Fruit fly (Drosophila melanogaster) whole organism, embryonic: Measurements from ENCODE around the gene Ac76E.

ENCODE experiments used
- Abd-B ChIP-seq: fragments of 200-800 bp; sonication (Bioruptor generic); optimal IDR thresholded peaks from 2 replicates; lab custom pipeline; 2018; ENCODE audit warnings: missing biosample characterization, mild to moderate bottlenecking, missing genetic modification characterization, moderate library complexity
- CG10209 ChIP-seq: fragments of 200-800 bp; sonication (Bioruptor generic); optimal IDR thresholded peaks from 3 replicates; lab custom pipeline; 2017; ENCODE audit warnings: missing biosample characterization, mild to moderate bottlenecking, missing genetic modification characterization, missing genetic modification reagents
- CG11456 ChIP-seq: fragments of 200-800 bp; sonication (Bioruptor generic); IDR thresholded peaks from 3 replicates; pipeline ENCODE4 v1.3.6; 2022; ENCODE audit warnings: missing biosample characterization, missing genetic modification characterization
- CG12299 ChIP-seq: fragments of 200-800 bp; sonication (Bioruptor generic); optimal IDR thresholded peaks from 2 replicates; lab custom pipeline; 2018; ENCODE audit warnings: missing biosample characterization, mild to moderate bottlenecking, missing genetic modification characterization
- CG15011 ChIP-seq: fragments of 200-800 bp; sonication (Bioruptor generic); optimal IDR thresholded peaks from 3 replicates; lab custom pipeline; 2018; ENCODE audit warnings: missing biosample characterization, mild to moderate bottlenecking, missing genetic modification characterization
- CG17361 ChIP-seq: fragments of 200-800 bp; sonication (Bioruptor generic); IDR thresholded peaks from 3 replicates; pipeline ENCODE4 v1.3.6; 2022; ENCODE audit warnings: missing biosample characterization, missing genetic modification characterization
- CG18599 ChIP-seq: fragments of 200-800 bp; sonication (Bioruptor generic); optimal IDR thresholded peaks from 3 replicates; lab custom pipeline; 2017; ENCODE audit warnings: missing biosample characterization, missing genetic modification characterization, mild to moderate bottlenecking, moderate library complexity, missing genetic modification reagents
- CG2116 ChIP-seq: fragments of 200-800 bp; sonication (Bioruptor generic); optimal IDR thresholded peaks from 3 replicates; lab custom pipeline; 2018; ENCODE audit warnings: missing biosample characterization, mild to moderate bottlenecking, missing genetic modification characterization
- CG2678 ChIP-seq: fragments of 200-800 bp; sonication (Bioruptor generic); optimal IDR thresholded peaks from 3 replicates; lab custom pipeline; 2019; ENCODE audit warnings: missing biosample characterization, mild to moderate bottlenecking, missing genetic modification characterization, moderate library complexity
- CG32767 ChIP-seq: fragments of 200-800 bp; sonication (Bioruptor generic); IDR thresholded peaks from 2 replicates; pipeline ENCODE4 v1.3.6; 2022; ENCODE audit warnings: missing biosample characterization, missing genetic modification characterization
- CG33557 ChIP-seq: fragments of 200-800 bp; sonication (Bioruptor generic); optimal IDR thresholded peaks from 2 replicates; lab custom pipeline; 2019; ENCODE audit warnings: missing biosample characterization, mild to moderate bottlenecking, missing genetic modification characterization, moderate library complexity
- CG34376 ChIP-seq: fragments of 200-800 bp; sonication (Bioruptor generic); optimal IDR thresholded peaks from 2 replicates; lab custom pipeline; 2018; ENCODE audit warnings: missing biosample characterization, mild to moderate bottlenecking, missing genetic modification characterization
- CG42726 ChIP-seq: fragments of 200-800 bp; sonication (Bioruptor generic); IDR thresholded peaks from 2 replicates; pipeline ENCODE4 v1.3.6; 2022; ENCODE audit warnings: missing biosample characterization, missing genetic modification characterization; ENCODE audit not compliant: partially characterized antibody
- CG43689 ChIP-seq: fragments of 200-800 bp; sonication (Bioruptor generic); IDR thresholded peaks from 2 replicates; pipeline ENCODE4 v1.3.6; 2022; ENCODE audit warnings: missing biosample characterization, missing genetic modification characterization
- CG4820 ChIP-seq: fragments of 200-800 bp; sonication (Bioruptor generic); optimal IDR thresholded peaks from 3 replicates; lab custom pipeline; 2016; ENCODE audit warnings: missing biosample characterization, missing genetic modification characterization
- CG6813 ChIP-seq: fragments of 200-800 bp; sonication (Bioruptor generic); optimal IDR thresholded peaks from 2 replicates; lab custom pipeline; 2017; ENCODE audit warnings: missing biosample characterization, missing genetic modification characterization, mild to moderate bottlenecking, moderate library complexity, missing genetic modification reagents
- CG8924 ChIP-seq: fragments of 200-800 bp; optimal IDR thresholded peaks from 3 replicates; lab custom pipeline; 2019; ENCODE audit warnings: missing biosample characterization, mild to moderate bottlenecking, missing genetic modification characterization, moderate library complexity
- CG8944 ChIP-seq: fragments of 200-800 bp; sonication (Bioruptor generic); optimal IDR thresholded peaks from 3 replicates; lab custom pipeline; 2016; ENCODE audit warnings: missing biosample characterization, missing genetic modification characterization
- CG9609 ChIP-seq: fragments of 200-800 bp; sonication (Bioruptor generic); optimal IDR thresholded peaks from 3 replicates; lab custom pipeline; 2016; ENCODE audit warnings: missing biosample characterization, missing genetic modification characterization
- CTCF ChIP-seq: fragments of 200-800 bp; sonication (Bioruptor generic); optimal IDR thresholded peaks from 2 replicates; lab custom pipeline; 2017; ENCODE audit warnings: missing biosample characterization, mild to moderate bottlenecking, missing genetic modification characterization, moderate library complexity
- Chrac-16 ChIP-seq: fragments of 200-800 bp; sonication (Bioruptor generic); optimal IDR thresholded peaks from 3 replicates; lab custom pipeline; 2016; ENCODE audit warnings: missing biosample characterization, missing genetic modification characterization
- Dll ChIP-seq: fragments of 200-800 bp; sonication (Bioruptor generic); IDR thresholded peaks from 4 replicates; pipeline ENCODE4 v1.3.6; 2022; ENCODE audit warnings: missing biosample characterization, missing genetic modification characterization; ENCODE audit not compliant: partially characterized antibody
- E2f1 ChIP-seq: fragments of 200-800 bp; sonication (Bioruptor generic); IDR thresholded peaks from 2 replicates; pipeline ENCODE4 v1.3.6; 2022; ENCODE audit warnings: missing biosample characterization, missing genetic modification characterization
- Fer1 ChIP-seq: fragments of 200-800 bp; sonication (Bioruptor generic); optimal IDR thresholded peaks from 2 replicates; lab custom pipeline; 2017; ENCODE audit warnings: missing biosample characterization, mild to moderate bottlenecking, missing genetic modification characterization
- Lhr ChIP-seq: fragments of 200-800 bp; sonication (Bioruptor generic); optimal IDR thresholded peaks from 3 replicates; lab custom pipeline; 2017; ENCODE audit warnings: mild to moderate bottlenecking, missing biosample characterization, missing genetic modification reagents, missing genetic modification characterization
- Med ChIP-seq: fragments of 200-800 bp; sonication (Bioruptor generic); peaks from one replicate; lab custom pipeline; 2016; ENCODE audit warnings: missing biosample characterization, missing genetic modification characterization, mild to moderate bottlenecking, inconsistent platforms, moderate library complexity
- NFAT ChIP-seq: fragments of 200-800 bp; sonication (Bioruptor generic); IDR thresholded peaks from 2 replicates; pipeline ENCODE4 v1.3.6; 2022; ENCODE audit warnings: missing biosample characterization, missing genetic modification characterization
- Six4 ChIP-seq: fragments of 200-800 bp; sonication (Bioruptor generic); optimal IDR thresholded peaks from 2 replicates; lab custom pipeline; 2016; ENCODE audit warnings: missing biosample characterization, missing genetic modification characterization
- Spps ChIP-seq: fragments of 200-800 bp; sonication (Bioruptor generic); optimal IDR thresholded peaks from 2 replicates; lab custom pipeline; 2018; ENCODE audit warnings: missing biosample characterization, mild to moderate bottlenecking, missing genetic modification characterization
- abd-A ChIP-seq: fragments of 200-800 bp; sonication (Bioruptor generic); optimal IDR thresholded peaks from 3 replicates; lab custom pipeline; 2019; ENCODE audit warnings: missing biosample characterization, mild to moderate bottlenecking, missing genetic modification characterization, moderate library complexity
- amos ChIP-seq: fragments of 200-800 bp; sonication (Bioruptor generic); IDR thresholded peaks from 2 replicates; pipeline ENCODE4 v1.3.6; 2022; ENCODE audit warnings: missing biosample characterization, missing genetic modification characterization; ENCODE audit not compliant: partially characterized antibody
- cad ChIP-seq: fragments of >200 bp; optimal IDR thresholded peaks from 2 replicates; lab custom pipeline; 2017; ENCODE audit warnings: missing biosample characterization, missing genetic modification characterization
- dmrt11E ChIP-seq: fragments of 200-800 bp; sonication (Bioruptor generic); optimal IDR thresholded peaks from 3 replicates; lab custom pipeline; 2018; ENCODE audit warnings: missing biosample characterization, mild to moderate bottlenecking, missing genetic modification characterization, moderate library complexity
- dysf ChIP-seq: fragments of 200-800 bp; sonication (Bioruptor generic); IDR thresholded peaks from 3 replicates; pipeline ENCODE4 v1.3.6; 2022; ENCODE audit warnings: missing biosample characterization, missing genetic modification characterization
- fd3F ChIP-seq: fragments of 200-800 bp; sonication (Bioruptor generic); optimal IDR thresholded peaks from 2 replicates; lab custom pipeline; 2018; ENCODE audit warnings: missing biosample characterization, mild to moderate bottlenecking, missing genetic modification characterization, moderate library complexity
- gcm ChIP-seq: fragments of 200-800 bp; sonication (Bioruptor generic); optimal IDR thresholded peaks from 2 replicates; lab custom pipeline; 2019; ENCODE audit warnings: missing biosample characterization, mild to moderate bottlenecking, missing genetic modification characterization, moderate library complexity
- gem ChIP-seq: fragments of 200-800 bp; sonication (Bioruptor generic); optimal IDR thresholded peaks from 2 replicates; lab custom pipeline; 2019; ENCODE audit warnings: missing biosample characterization, mild to moderate bottlenecking, missing genetic modification characterization, moderate library complexity
- her ChIP-seq: fragments of 200-800 bp; sonication (Bioruptor generic); optimal IDR thresholded peaks from 2 replicates; lab custom pipeline; 2016; ENCODE audit warnings: missing biosample characterization, missing genetic modification characterization
- ken ChIP-seq: fragments of 200-800 bp; sonication (Bioruptor generic); IDR thresholded peaks from 3 replicates; pipeline ENCODE4 v1.3.6; 2022; ENCODE audit warnings: missing biosample characterization, missing genetic modification characterization
- lola ChIP-seq, 3 experiments: fragments of >200 bp in 2 of 3; fragments of 200-800 bp in 1 of 3; sonication (Bioruptor generic) in 1 of 3; optimal IDR thresholded peaks; 2 replicates each; lab custom pipeline; 2017 to 2019; ENCODE audit warnings: missing biosample characterization in 3 of 3, missing genetic modification characterization in 3 of 3, mild to moderate bottlenecking in 1 of 3, moderate library complexity in 1 of 3
- mld ChIP-seq: fragments of 200-800 bp; sonication (Bioruptor generic); IDR thresholded peaks from 3 replicates; pipeline ENCODE4 v1.3.6; 2022; ENCODE audit warnings: missing biosample characterization, missing genetic modification characterization; ENCODE audit not compliant: partially characterized antibody
- nau ChIP-seq: fragments of 200-800 bp; sonication (Bioruptor generic); optimal IDR thresholded peaks from 3 replicates; lab custom pipeline; 2017; ENCODE audit warnings: missing biosample characterization, mild to moderate bottlenecking, missing genetic modification characterization, missing genetic modification reagents
- nerfin-1 ChIP-seq: fragments of 200-800 bp; sonication (Bioruptor generic); optimal IDR thresholded peaks from 3 replicates; lab custom pipeline; 2019; ENCODE audit warnings: missing biosample characterization, mild to moderate bottlenecking, missing genetic modification characterization, moderate library complexity
- pita ChIP-seq: fragments of 200-800 bp; sonication (Bioruptor generic); optimal IDR thresholded peaks from 2 replicates; lab custom pipeline; 2017; ENCODE audit warnings: missing biosample characterization, mild to moderate bottlenecking, missing genetic modification characterization
- pnt ChIP-seq: fragments of 200-800 bp; sonication (Bioruptor generic); optimal IDR thresholded peaks from 3 replicates; lab custom pipeline; 2016; ENCODE audit warnings: missing biosample characterization, missing genetic modification characterization
- pum ChIP-seq: fragments of 200-800 bp; sonication (Bioruptor generic); optimal IDR thresholded peaks from 2 replicates; lab custom pipeline; 2016; ENCODE audit warnings: missing biosample characterization, missing genetic modification characterization
- schlank ChIP-seq: fragments of 200-800 bp; sonication (Bioruptor generic); optimal IDR thresholded peaks from 2 replicates; lab custom pipeline; 2018; ENCODE audit warnings: missing biosample characterization, mild to moderate bottlenecking, missing genetic modification characterization
- sd ChIP-seq: fragments of 200-800 bp; sonication (Bioruptor generic); optimal IDR thresholded peaks from 3 replicates; lab custom pipeline; 2018; ENCODE audit warnings: missing biosample characterization, mild to moderate bottlenecking, missing genetic modification characterization, moderate library complexity
- slbo ChIP-seq: fragments of 200-800 bp; sonication (Bioruptor generic); IDR thresholded peaks from 2 replicates; pipeline ENCODE4 v1.3.6; 2022; ENCODE audit warnings: missing biosample characterization, missing genetic modification characterization
- tgo ChIP-seq: fragments of 200-800 bp; sonication (Bioruptor generic); IDR thresholded peaks from 3 replicates; pipeline ENCODE4 v1.3.6; 2022; ENCODE audit warnings: missing biosample characterization, missing genetic modification characterization
- vvl ChIP-seq: fragments of 200-800 bp; sonication (Bioruptor generic); IDR thresholded peaks from 2 replicates; pipeline ENCODE4 v1.3.6; 2022; ENCODE audit warnings: missing biosample characterization, missing genetic modification characterization

Ac76E gene

DNA sequence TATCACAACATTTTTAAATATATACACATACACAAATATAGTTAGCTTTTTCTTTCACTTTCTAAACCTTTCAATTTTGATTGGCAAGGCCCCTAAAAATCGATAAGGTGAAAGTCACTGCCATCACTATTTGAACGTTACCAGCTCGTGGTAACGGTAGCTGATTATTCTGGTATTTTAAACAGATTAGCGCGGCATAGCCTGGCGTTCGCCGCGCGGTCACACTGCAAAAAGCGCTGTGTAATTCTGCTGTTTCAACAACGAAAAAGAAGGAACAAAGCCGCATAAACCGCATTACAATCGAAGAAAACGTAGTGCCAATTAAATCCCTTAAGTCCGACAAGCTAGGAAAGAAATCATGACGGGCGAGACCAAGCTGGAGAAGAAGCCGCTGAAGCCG, 24.3 kb upstream of the Ac76E start, which contains the start of gene Rpn1 (continued):
- TF ChIP-seq CG4820 (GFP tag; lab: Kevin White, UChicago), result no peak
- TF ChIP-seq cad (GFP tag; lab: Kevin White, UChicago), result no peak
- TF ChIP-seq Dll (GFP tag; lab: Robert Waterston, UW), result 0 out of 4 replicates have a peak, but pooled peaks have one; percentile 51
- peak; percentile 81 for TF ChIP-seq Med
- TF ChIP-seq CG42726 (GFP tag; lab: Robert Waterston, UW), result peak; percentile 49; the same call in 1 of the 2 replicates
- no peak for TF ChIP-seq CG32767
- no peak for TF ChIP-seq her (GFP tag; lab: Kevin White, UChicago)
- TF ChIP-seq pum, result no peak
- TF ChIP-seq Abd-B (GFP tag; lab: Kevin White, UChicago), result no peak
- no peak for TF ChIP-seq nau (GFP tag; lab: Kevin White, UChicago)
- TF ChIP-seq E2f1, result no peak
- TF ChIP-seq Six4 (GFP tag; lab: Kevin White, UChicago), result no peak
- peak; percentile 14; the same call in 1 of the 2 replicates for TF ChIP-seq slbo (GFP tag; lab: Robert Waterston, UW)
- TF ChIP-seq mld (GFP tag; lab: Robert Waterston, UW), result no peak
- TF ChIP-seq CG34376 (GFP tag; lab: Kevin White, UChicago), result no peak
- no peak for TF ChIP-seq vvl
- no peak for TF ChIP-seq CG17361
- no peak for TF ChIP-seq ken
- TF ChIP-seq Fer1 (GFP tag; lab: Kevin White, UChicago), result peak; percentile 15
- TF ChIP-seq dysf (GFP tag; lab: Robert Waterston, UW), result no peak
- no peak for TF ChIP-seq CG11456 (GFP tag; lab: Robert Waterston, UW)
- TF ChIP-seq NFAT (GFP tag; lab: Robert Waterston, UW), result no peak; the same call in 1 of the 2 replicates
- TF ChIP-seq nerfin-1 (tag; lab: Kevin White, UChicago), result no peak
- TF ChIP-seq CG9609, result peak; percentile 30
- peak; percentile 57; the same call in 1 of the 2 replicates for TF ChIP-seq amos (GFP tag; lab: Robert Waterston, UW)
- no peak for TF ChIP-seq CG12299
- TF ChIP-seq CG2116 (GFP tag; lab: Kevin White, UChicago), result peak; percentile 77
- no peak for TF ChIP-seq CG43689 (GFP tag; lab: Robert Waterston, UW)
- no peak for TF ChIP-seq pnt (GFP tag; lab: Kevin White, UChicago)
- TF ChIP-seq CG8944 (GFP tag; lab: Kevin White, UChicago), result no peak
- no peak for TF ChIP-seq Spps
- TF ChIP-seq lola (GFP tag; optimal IDR thresholded peaks at IDR 0.05; lab: Kevin White, UChicago), result no peak
- TF ChIP-seq abd-A (tag; lab: Kevin White, UChicago), result no peak
- no peak for TF ChIP-seq schlank (tag; lab: Kevin White, UChicago)
- no peak for TF ChIP-seq pita (GFP tag; lab: Kevin White, UChicago)
- no peak for TF ChIP-seq CG18599 (GFP tag; lab: Kevin White, UChicago)
- no peak for TF ChIP-seq tgo (GFP tag; lab: Robert Waterston, UW)
- no peak for TF ChIP-seq CG2678 (tag; lab: Kevin White, UChicago)
- peak; percentile 71 for TF ChIP-seq Lhr
- no peak for TF ChIP-seq CG8924 (tag; lab: Kevin White, UChicago)
- no peak for TF ChIP-seq CG33557 (GFP tag; lab: Kevin White, UChicago)
- TF ChIP-seq CG15011 (GFP tag; lab: Kevin White, UChicago), result no peak
- TF ChIP-seq CTCF (GFP tag; lab: Kevin White, UChicago), result no peak
- TF ChIP-seq sd (tag; lab: Kevin White, UChicago), result no peak
- TF ChIP-seq fd3F (GFP tag; lab: Kevin White, UChicago), result no peak
- no peak for TF ChIP-seq gcm (GFP tag; lab: Kevin White, UChicago)
- TF ChIP-seq gem (tag; lab: Kevin White, UChicago), result no peak
- TF ChIP-seq Chrac-16, result no peak
- no peak for TF ChIP-seq dmrt11E (tag; lab: Kevin White, UChicago)
- no peak for TF ChIP-seq CG10209 (GFP tag; lab: Kevin White, UChicago)
- no peak for TF ChIP-seq CG6813 (GFP tag; lab: Kevin White, UChicago)
